Worm (Caenorhabditis elegans) whole organism, late embryonic: ENCODE results near the gene ubc-17.

ENCODE experiments used
- F13H6.1 ChIP-seq: sonication (generic microtip); optimal IDR thresholded peaks from 2 replicates; lab custom pipeline; 2016; ENCODE audit warnings: missing genetic modification characterization, missing compliant biosample characterization
- K02D7.2 ChIP-seq: sonication (generic microtip); optimal IDR thresholded peaks from 2 replicates; lab custom pipeline; 2017; ENCODE audit warnings: mild to moderate bottlenecking, missing genetic modification characterization, missing compliant biosample characterization
- K09A11.1 ChIP-seq: sonication (generic microtip); optimal IDR thresholded peaks from 2 replicates; lab custom pipeline; 2017; ENCODE audit warnings: antibody characterized with exemption, mild to moderate bottlenecking, missing genetic modification characterization, missing compliant biosample characterization; ENCODE audit not compliant: insufficient read depth
- ahr-1 ChIP-seq: sonication (generic microtip); optimal IDR thresholded peaks from 2 replicates; lab custom pipeline; 2016; ENCODE audit warnings: missing genetic modification characterization, missing compliant biosample characterization
- ama-1 ChIP-seq: fragments of 150-350 bp; optimal IDR thresholded peaks from 2 replicates; lab custom pipeline; 2014
- ceh-18 ChIP-seq: sonication (generic microtip); optimal IDR thresholded peaks from 2 replicates; lab custom pipeline; 2016; ENCODE audit warnings: missing genetic modification characterization, missing compliant biosample characterization
- ceh-2 ChIP-seq: sonication (generic microtip); optimal IDR thresholded peaks from 2 replicates; lab custom pipeline; 2016; ENCODE audit warnings: missing genotype, missing genetic modification characterization, missing compliant biosample characterization
- ceh-22 ChIP-seq: sonication (generic microtip); optimal IDR thresholded peaks from 2 replicates; lab custom pipeline; 2017; ENCODE audit warnings: missing biosample characterization, missing genetic modification characterization
- ceh-24 ChIP-seq: sonication (generic microtip); optimal IDR thresholded peaks from 2 replicates; lab custom pipeline; 2016; ENCODE audit warnings: mild to moderate bottlenecking, missing genetic modification characterization, missing compliant biosample characterization
- ceh-31 ChIP-seq: sonication (generic microtip); optimal IDR thresholded peaks from 2 replicates; lab custom pipeline; 2016; ENCODE audit warnings: missing genetic modification characterization, missing compliant biosample characterization
- ceh-34 ChIP-seq: sonication (generic microtip); optimal IDR thresholded peaks from 2 replicates; lab custom pipeline; 2016; ENCODE audit warnings: mild to moderate bottlenecking, missing genetic modification characterization, missing compliant biosample characterization
- ceh-6 ChIP-seq: fragments of 200-800 bp; sonication (Bioruptor generic); optimal IDR thresholded peaks from 2 replicates; lab custom pipeline; 2018; ENCODE audit warnings: mild to moderate bottlenecking, missing genetic modification characterization, missing compliant biosample characterization
- dmd-4 ChIP-seq: sonication (generic microtip); optimal IDR thresholded peaks from 2 replicates; lab custom pipeline; 2016; ENCODE audit warnings: borderline replicate concordance, missing genetic modification characterization, missing compliant biosample characterization
- dve-1 ChIP-seq: sonication (generic microtip); optimal IDR thresholded peaks from 2 replicates; lab custom pipeline; 2017; ENCODE audit warnings: antibody characterized with exemption, mild to moderate bottlenecking, missing genetic modification characterization, missing compliant biosample characterization
- elt-2 ChIP-seq: sonication (generic microtip); optimal IDR thresholded peaks from 2 replicates; lab custom pipeline; 2016; ENCODE audit warnings: missing genetic modification reagents, missing genetic modification characterization, missing compliant biosample characterization
- elt-4 ChIP-seq: sonication (generic microtip); optimal IDR thresholded peaks from 2 replicates; lab custom pipeline; 2016; ENCODE audit warnings: missing genetic modification characterization, missing compliant biosample characterization
- ets-4 ChIP-seq: sonication (generic microtip); optimal IDR thresholded peaks from 2 replicates; lab custom pipeline; 2016; ENCODE audit warnings: missing genetic modification characterization, missing compliant biosample characterization
- eyg-1 ChIP-seq: sonication (generic microtip); optimal IDR thresholded peaks from 2 replicates; lab custom pipeline; 2016; ENCODE audit warnings: missing genotype, missing genetic modification characterization, missing compliant biosample characterization
- fkh-10 ChIP-seq: fragments of 150-350 bp; optimal IDR thresholded peaks from 2 replicates; lab custom pipeline; 2014; ENCODE audit warnings: missing biosample characterization, missing genetic modification reagents, missing genetic modification characterization
- fkh-6 ChIP-seq: sonication (generic microtip); optimal IDR thresholded peaks from 2 replicates; lab custom pipeline; 2016; ENCODE audit warnings: missing genetic modification characterization, missing compliant biosample characterization
- gmeb-2 ChIP-seq: sonication (generic microtip); optimal IDR thresholded peaks from 2 replicates; lab custom pipeline; 2016; ENCODE audit warnings: missing genetic modification characterization, inconsistent platforms, missing compliant biosample characterization
- hlh-13 ChIP-seq: fragments of 200-800 bp; sonication (Bioruptor generic); optimal IDR thresholded peaks from 2 replicates; lab custom pipeline; 2018; ENCODE audit warnings: mild to moderate bottlenecking, missing genetic modification characterization, missing compliant biosample characterization
- hlh-8 ChIP-seq: sonication (generic microtip); optimal IDR thresholded peaks from 2 replicates; lab custom pipeline; 2016; ENCODE audit warnings: missing genotype, missing genetic modification characterization, missing compliant biosample characterization
- lin-11 ChIP-seq: fragments of 200-800 bp; sonication (Bioruptor generic); optimal IDR thresholded peaks from 2 replicates; lab custom pipeline; 2018; ENCODE audit warnings: mild to moderate bottlenecking, missing genetic modification characterization, missing compliant biosample characterization
- madf-2 ChIP-seq: sonication (generic microtip); optimal IDR thresholded peaks from 2 replicates; lab custom pipeline; 2017; ENCODE audit warnings: missing genetic modification characterization, missing compliant biosample characterization
- mec-3 ChIP-seq: sonication (generic microtip); optimal IDR thresholded peaks from 2 replicates; lab custom pipeline; 2016; ENCODE audit warnings: borderline replicate concordance, missing genetic modification characterization, missing compliant biosample characterization
- nhr-11 ChIP-seq: fragments of 150-350 bp; optimal IDR thresholded peaks from 2 replicates; lab custom pipeline; 2014; ENCODE audit warnings: missing biosample characterization, missing genetic modification characterization
- npax-4 ChIP-seq: sonication (generic microtip); optimal IDR thresholded peaks from 2 replicates; lab custom pipeline; 2016; ENCODE audit warnings: missing genetic modification characterization, missing compliant biosample characterization
- odd-2 ChIP-seq: sonication (generic microtip); optimal IDR thresholded peaks from 2 replicates; lab custom pipeline; 2017; ENCODE audit warnings: antibody characterized with exemption, mild to moderate bottlenecking, missing genetic modification characterization, missing compliant biosample characterization
- pha-4 ChIP-seq: fragments of 150-350 bp; optimal IDR thresholded peaks from 2 replicates; lab custom pipeline; 2018; ENCODE audit warnings: missing biosample characterization, missing genetic modification reagents, missing genetic modification characterization
- ref-2 ChIP-seq: sonication (generic microtip); optimal IDR thresholded peaks from 2 replicates; lab custom pipeline; 2016; ENCODE audit warnings: missing genetic modification characterization, missing compliant biosample characterization
- rnt-1 ChIP-seq: sonication (generic microtip); optimal IDR thresholded peaks from 2 replicates; lab custom pipeline; 2016; ENCODE audit warnings: missing genetic modification characterization, missing compliant biosample characterization
- sdc-2 ChIP-seq: sonication (generic microtip); optimal IDR thresholded peaks from 2 replicates; lab custom pipeline; 2016; ENCODE audit warnings: missing genotype, missing genetic modification characterization, missing compliant biosample characterization
- sox-2 ChIP-seq: fragments of 200-800 bp; sonication (Bioruptor generic); IDR thresholded peaks from 2 replicates; pipeline ENCODE4 v1.3.6; 2022; ENCODE audit warnings: missing genetic modification reagents, missing genetic modification characterization, missing compliant biosample characterization
- tbx-2 ChIP-seq: sonication (generic microtip); optimal IDR thresholded peaks from 2 replicates; lab custom pipeline; 2016; ENCODE audit warnings: missing genetic modification characterization, missing compliant biosample characterization
- ttx-3 ChIP-seq: sonication (generic microtip); optimal IDR thresholded peaks from 2 replicates; lab custom pipeline; 2016; ENCODE audit warnings: missing genetic modification reagents, missing genetic modification characterization, missing compliant biosample characterization
- unc-3 ChIP-seq, 2 experiments: fragments of 200-800 bp in 1 of 2; sonication (Bioruptor generic) in 1 of 2; sonication (generic microtip) in 1 of 2; conservative IDR thresholded peaks in 1 of 2; optimal IDR thresholded peaks in 1 of 2; 2 replicates each; pipeline versions ENCODE4 v1.3.6 to Lab custom; 2016 to 2022; ENCODE audit warnings: missing compliant biosample characterization in 2 of 2, missing genetic modification characterization in 2 of 2, missing genetic modification reagents in 1 of 2
- unc-42 ChIP-seq: sonication (generic microtip); optimal IDR thresholded peaks from 2 replicates; lab custom pipeline; 2016; ENCODE audit warnings: missing genotype, missing genetic modification characterization, missing compliant biosample characterization
- unc-86 ChIP-seq: sonication (generic microtip); optimal IDR thresholded peaks from 2 replicates; lab custom pipeline; 2016; ENCODE audit warnings: missing genetic modification characterization, missing compliant biosample characterization
- zip-5 ChIP-seq: sonication (generic microtip); optimal IDR thresholded peaks from 2 replicates; lab custom pipeline; 2016; ENCODE audit warnings: missing genetic modification characterization, missing compliant biosample characterization

ubc-17 gene

DNA sequence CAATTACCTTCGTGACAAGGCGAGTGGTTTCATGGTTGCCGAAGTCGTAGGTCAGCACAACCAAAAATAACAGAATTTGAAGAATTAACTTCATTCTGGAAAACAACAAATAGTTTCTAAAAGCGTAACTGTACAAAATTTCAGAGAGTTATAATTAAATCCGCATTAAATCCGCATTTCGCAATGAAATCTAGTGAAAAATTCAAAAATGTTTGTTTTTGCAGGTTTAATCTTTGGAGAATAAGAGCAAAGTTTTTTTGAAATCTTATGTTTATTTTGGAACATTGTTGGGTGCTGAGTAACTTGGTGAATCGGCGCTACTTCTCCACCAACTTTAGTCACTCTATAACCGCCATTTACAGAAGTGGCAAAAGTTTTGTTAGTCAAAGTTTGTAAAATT lies 35.5 kb downstream of the ubc-17 start, which contains the start of gene C36B7.4:
TSS of gene C36B7.4 (minus strand) at position 101 of the 400 bp plus-strand sequence.
- TF ChIP-seq lin-11 (tag; lab: Kevin White, UChicago) = no peak
- TF ChIP-seq rnt-1 = no peak
- no peak for TF ChIP-seq sdc-2 (tag; lab: Kevin White, UChicago)
- no peak for TF ChIP-seq F13H6.1
- TF ChIP-seq fkh-6 (tag; lab: Kevin White, UChicago) = no peak
- no peak for TF ChIP-seq zip-5
- no peak for TF ChIP-seq madf-2 (tag; lab: Kevin White, UChicago)
- no peak for TF ChIP-seq nhr-11 (tag; lab: Kevin White, UChicago)

DNA sequence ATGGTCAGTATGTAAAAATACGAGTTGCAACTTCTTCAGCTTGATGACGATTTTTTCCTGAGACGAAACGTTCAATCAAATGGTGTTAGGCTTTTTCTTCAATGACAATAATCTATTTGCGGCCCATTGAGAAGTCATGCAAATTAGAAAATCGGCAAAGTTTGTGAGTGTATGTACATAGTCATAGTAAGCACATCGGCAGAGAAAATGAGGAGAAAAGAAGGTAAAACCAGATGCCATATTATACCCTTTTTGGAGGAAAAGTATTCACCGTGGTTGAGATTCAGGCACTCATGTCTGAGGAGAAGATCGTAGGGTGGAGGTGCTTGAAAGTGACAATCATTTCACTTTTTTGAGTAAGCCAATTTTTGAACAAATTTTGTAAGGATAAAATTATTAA lies 46.0 kb downstream of the ubc-17 start, which contains the start of gene C36B7.5:
TSS of gene C36B7.5 (minus strand) at position 101 of the 400 bp plus-strand sequence.
- TF ChIP-seq zip-5 = no peak

DNA sequence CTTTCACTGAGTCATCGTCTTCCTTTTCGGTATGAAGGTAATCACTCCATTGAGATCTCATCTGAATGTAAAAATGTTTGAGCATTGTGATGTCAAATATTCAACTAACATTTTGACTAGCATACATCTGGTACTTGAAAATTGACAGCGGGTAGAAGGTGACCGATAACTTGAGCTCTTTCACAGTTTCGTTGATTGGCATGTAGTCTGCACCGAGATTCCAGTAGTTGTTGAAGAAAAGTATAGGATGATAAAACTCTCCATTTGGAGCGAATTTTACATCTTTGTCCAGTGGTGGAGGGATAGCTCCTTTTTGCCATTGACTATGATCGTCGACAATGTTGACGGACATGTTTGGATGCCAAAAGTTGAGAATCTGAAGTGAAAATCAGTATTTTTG lies 48.7 kb downstream of the ubc-17 start:
- TF ChIP-seq ama-1 (lab: Kevin White, UChicago) = no peak
- TF ChIP-seq ref-2 (tag; lab: Kevin White, UChicago) = no peak
- TF ChIP-seq K02D7.2 (tag; lab: Kevin White, UChicago) = no peak
- no peak for TF ChIP-seq ets-4
- TF ChIP-seq elt-4 (tag; lab: Kevin White, UChicago) = no peak
- TF ChIP-seq fkh-6 (tag; lab: Kevin White, UChicago) = no peak
- TF ChIP-seq ahr-1 (tag; lab: Kevin White, UChicago) = no peak
- TF ChIP-seq npax-4 (tag; lab: Kevin White, UChicago) = no peak
- TF ChIP-seq ceh-18 (tag; lab: Kevin White, UChicago) = no peak
- TF ChIP-seq mec-3 (tag; lab: Kevin White, UChicago) = no peak
- no peak for TF ChIP-seq sdc-2 (tag; lab: Kevin White, UChicago)
- no peak for TF ChIP-seq K09A11.1
- TF ChIP-seq dmd-4 (tag; lab: Kevin White, UChicago) = no peak
- no peak for TF ChIP-seq ceh-22 (tag; lab: Kevin White, UChicago)
- no peak for TF ChIP-seq ceh-34
- no peak for TF ChIP-seq unc-3 (GFP tag; conservative IDR thresholded peaks at IDR 0.05; lab: Robert Waterston, UW)
- no peak for TF ChIP-seq unc-3 (tag; optimal IDR thresholded peaks at IDR 0.05; lab: Kevin White, UChicago)
- TF ChIP-seq, all 69 proteins: peak for 0

DNA sequence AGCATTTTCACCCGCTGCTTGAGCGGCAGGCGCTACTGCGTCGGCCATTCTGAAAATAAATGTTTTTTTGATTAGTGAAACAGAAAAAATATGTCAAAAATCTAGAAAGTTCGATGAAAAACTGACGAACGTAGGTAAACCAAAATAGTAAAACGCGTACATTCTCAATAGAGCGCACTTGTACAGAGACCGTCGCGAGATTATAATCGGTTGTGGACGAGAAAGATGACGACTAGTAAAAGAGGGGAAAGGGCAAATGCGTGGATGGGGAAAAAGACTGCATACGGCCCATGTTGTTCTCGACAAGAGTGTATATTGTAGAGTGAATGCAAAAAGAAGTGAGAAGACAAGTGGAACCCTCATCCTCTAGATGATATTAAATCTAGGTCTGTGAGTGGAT lies 49.9 kb downstream of the ubc-17 start, which contains the start of gene C36B7.6:
TSS of gene C36B7.6 (minus strand) at position 49 of the 400 bp plus-strand sequence.
- TF ChIP-seq odd-2 (tag; lab: Kevin White, UChicago) (no peak), hlh-8 (tag; lab: Kevin White, UChicago) (no peak), eyg-1 (tag; lab: Kevin White, UChicago) (no peak), gmeb-2 (no peak), nhr-11 (tag; lab: Kevin White, UChicago) (no peak), ref-2 (tag; lab: Kevin White, UChicago) (peak; percentile 16), ahr-1 (tag; lab: Kevin White, UChicago) (no peak), ets-4 (no peak), fkh-10 (GFP tag; lab: Kevin White, UChicago) (no peak), unc-3 (GFP tag; conservative IDR thresholded peaks at IDR 0.05; lab: Robert Waterston, UW) (no peak), unc-3 (tag; optimal IDR thresholded peaks at IDR 0.05; lab: Kevin White, UChicago) (no peak), sox-2 (GFP tag; lab: Robert Waterston, UW) (no peak), lin-11 (tag; lab: Kevin White, UChicago) (no peak), sdc-2 (tag; lab: Kevin White, UChicago) (no peak), ttx-3 (tag; lab: Kevin White, UChicago) (no peak), ceh-2 (no peak), elt-2 (tag; lab: Kevin White, UChicago) (peak; percentile 38), dve-1 (no peak), F13H6.1 (no peak), unc-86 (tag; lab: Kevin White, UChicago) (no peak), unc-42 (tag; lab: Kevin White, UChicago) (peak; percentile 0), pha-4 (no peak), madf-2 (tag; lab: Kevin White, UChicago) (no peak), ceh-6 (no peak), ceh-24 (no peak), ceh-31 (peak; percentile 45), K02D7.2 (tag; lab: Kevin White, UChicago) (no peak), dmd-4 (tag; lab: Kevin White, UChicago) (no peak), hlh-13 (GFP tag; lab: Kevin White, UChicago) (no peak), tbx-2 (tag; lab: Kevin White, UChicago) (peak; percentile 26)
